Worm (Caenorhabditis elegans) whole organism, early embryonic: ENCODE measurements around the gene cdc-73.

ENCODE experiments used
- B0310.2 ChIP-seq: sonication (generic microtip); optimal IDR thresholded peaks from 2 replicates; lab custom pipeline; 2016; ENCODE audit warnings: mild to moderate bottlenecking, missing genetic modification characterization, missing compliant biosample characterization
- aly-1 ChIP-seq: sonication (generic microtip); optimal IDR thresholded peaks from 2 replicates; lab custom pipeline; 2016; ENCODE audit warnings: missing genetic modification characterization, missing compliant biosample characterization
- ama-1 ChIP-seq: fragments of 150-350 bp; optimal IDR thresholded peaks from 2 replicates; lab custom pipeline; 2014
- ceh-36 ChIP-seq: sonication (generic microtip); optimal IDR thresholded peaks from 2 replicates; lab custom pipeline; 2016; ENCODE audit warnings: missing genetic modification characterization, inconsistent platforms, missing compliant biosample characterization
- flt-1 ChIP-seq: fragments of 200-800 bp; sonication (Bioruptor generic); IDR thresholded peaks from 2 replicates; pipeline ENCODE4 v1.3.6; 2022; ENCODE audit warnings: missing genetic modification characterization, missing compliant biosample characterization
- hmbx-1 ChIP-seq: sonication (generic microtip); optimal IDR thresholded peaks from 2 replicates; lab custom pipeline; 2016; ENCODE audit warnings: mild to moderate bottlenecking, missing genetic modification characterization, missing compliant biosample characterization
- hmg-4 ChIP-seq: fragments of 200-800 bp; sonication (Bioruptor generic); optimal IDR thresholded peaks from 2 replicates; lab custom pipeline; 2018; ENCODE audit warnings: mild to moderate bottlenecking, missing genetic modification characterization, missing compliant biosample characterization
- hnd-1 ChIP-seq: sonication (generic microtip); optimal IDR thresholded peaks from 2 replicates; lab custom pipeline; 2016; ENCODE audit warnings: missing genetic modification characterization, missing compliant biosample characterization
- tbx-37 ChIP-seq: fragments of 200-800 bp; sonication (Bioruptor generic); conservative IDR thresholded peaks from 2 replicates; pipeline ENCODE4 v1.3.6; 2022; ENCODE audit warnings: missing genetic modification reagents, missing genetic modification characterization, missing compliant biosample characterization

ce11 chrIV:4052274-4052673, 9.9 kb downstream of the cdc-73 start:
- TF ChIP-seq hnd-1 (tag; lab: Kevin White, UChicago) (no peak), B0310.2 (tag; lab: Kevin White, UChicago) (no peak), hmg-4 (GFP tag; lab: Kevin White, UChicago) (no peak), ceh-36 (no peak), flt-1 (no peak), ama-1 (lab: Kevin White, UChicago) (no peak), hmbx-1 (tag; lab: Kevin White, UChicago) (no peak), aly-1 (tag; lab: Kevin White, UChicago) (no peak), tbx-37 (GFP tag; lab: Robert Waterston, UW) (no peak)
